Worm (Caenorhabditis elegans) whole organism, dauer: ENCODE measurements around the gene jmjd-1.2.

Source experiments
- unc-62 ChIP-seq: sonication (generic microtip); optimal IDR thresholded peaks from 2 replicates; lab custom pipeline; 2017; ENCODE audit warnings: missing biosample characterization, missing genetic modification reagents, missing genetic modification characterization

The jmjd-1.2 gene

ce11 chrIV:4703911-4704310, 43.1 kb downstream of the jmjd-1.2 start, which contains the start of gene ogdh-1:
Gene ogdh-1 (minus strand): TSS chrIV:4704011.
- no peak for TF ChIP-seq unc-62 (GFP tag; lab: Kevin White, UChicago)

- TF ChIP-seq unc-62 (GFP tag; lab: Kevin White, UChicago): no peak
Observed at ce11 chrIV:4705182-4705581, 44.4 kb downstream of the jmjd-1.2 start.

- no peak for TF ChIP-seq unc-62 (GFP tag; lab: Kevin White, UChicago)
Observed at ce11 chrIV:4705922-4706321, 45.1 kb downstream of the jmjd-1.2 start.

ce11 chrIV:4710459-4710858, 49.7 kb downstream of the jmjd-1.2 start, which contains the start of gene cif-1:
Gene cif-1 (minus strand): TSS chrIV:4710755.
- TF ChIP-seq unc-62 (GFP tag; lab: Kevin White, UChicago): no peak

ce11 chrIV:4712376-4712775, 51.6 kb downstream of the jmjd-1.2 start, which contains the start of gene yars-2:
Gene yars-2 (minus strand): TSS chrIV:4712624.
- no peak for TF ChIP-seq unc-62 (GFP tag; lab: Kevin White, UChicago)
